Worm (Caenorhabditis elegans): Measurements from ENCODE around the gene F59A6.13.

DNA sequence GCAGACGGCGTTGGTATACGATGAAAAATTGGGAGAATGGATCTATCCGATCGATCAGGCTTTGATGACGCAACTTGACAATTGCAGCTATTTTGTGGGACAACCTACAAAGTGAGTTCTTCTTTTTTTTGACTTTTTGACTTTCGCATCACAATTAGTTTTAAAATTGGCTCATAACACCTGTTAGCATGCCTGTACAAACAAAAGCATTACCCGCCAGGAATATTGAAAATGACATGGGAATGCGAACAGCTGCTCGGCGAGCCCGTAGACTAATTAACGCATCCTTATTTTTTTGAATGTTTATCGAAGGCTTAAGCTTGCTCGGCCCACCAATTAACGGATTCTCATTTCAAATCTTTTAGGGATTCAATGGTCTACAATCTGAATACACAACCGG lies 35.3 kb upstream of the F59A6.13 start:
- TF ChIP-seq F22D6.2 (tag; optimal IDR thresholded peaks at IDR 0.05) (no peak), ceh-100 (GFP tag; IDR thresholded peaks at IDR 0.05) (no peak), madf-8 (GFP tag; conservative IDR thresholded peaks at IDR 0.05) (no peak)
